Worm (Caenorhabditis elegans) whole organism, young adult: ENCODE data around the gene F49H6.8.

Experiments
- B0019.2 ChIP-seq: fragments of 200-800 bp; sonication (Bioruptor generic); conservative IDR thresholded peaks from 2 replicates; pipeline ENCODE4 v1.3.6; 2022; ENCODE audit warnings: missing genetic modification reagents, missing genetic modification characterization, missing compliant biosample characterization
- B0035.1 ChIP-seq: sonication (generic microtip); optimal IDR thresholded peaks from 2 replicates; lab custom pipeline; 2016; ENCODE audit warnings: missing genetic modification characterization, mild to moderate bottlenecking, missing compliant biosample characterization, missing genotype, missing genetic modification reagents
- B0261.1 ChIP-seq: sonication (generic microtip); optimal IDR thresholded peaks from 2 replicates; lab custom pipeline; 2016; ENCODE audit warnings: mild to moderate bottlenecking, missing genetic modification characterization, moderate library complexity, missing compliant biosample characterization
- D2030.7 ChIP-seq: fragments of 200-800 bp; sonication (Bioruptor generic); IDR thresholded peaks from 2 replicates; pipeline ENCODE4 v1.3.6; 2022; ENCODE audit warnings: missing genetic modification reagents, missing genetic modification characterization, missing compliant biosample characterization
- F22D6.2 ChIP-seq: sonication (generic microtip); optimal IDR thresholded peaks from 2 replicates; lab custom pipeline; 2016; ENCODE audit warnings: mild to moderate bottlenecking, missing genetic modification characterization, missing compliant biosample characterization
- F39B2.1 ChIP-seq: fragments of 200-800 bp; sonication (Bioruptor generic); IDR thresholded peaks from 2 replicates; pipeline ENCODE4 v1.3.6; 2022; ENCODE audit warnings: missing genetic modification reagents, missing genetic modification characterization, missing compliant biosample characterization
- F55B11.4 ChIP-seq: sonication (generic microtip); optimal IDR thresholded peaks from 2 replicates; lab custom pipeline; 2016; ENCODE audit warnings: missing compliant biosample characterization, missing genetic modification characterization, borderline replicate concordance; ENCODE audit not compliant: insufficient read depth
- F57C9.4 ChIP-seq: sonication (generic microtip); optimal IDR thresholded peaks from 2 replicates; lab custom pipeline; 2017; ENCODE audit warnings: mild to moderate bottlenecking, missing genetic modification characterization, missing compliant biosample characterization
- K12H6.12 ChIP-seq: fragments of 200-800 bp; sonication (Bioruptor generic); optimal IDR thresholded peaks from 2 replicates; lab custom pipeline; 2018; ENCODE audit warnings: mild to moderate bottlenecking, missing genetic modification characterization, missing compliant biosample characterization
- T07F8.4 ChIP-seq: sonication (generic microtip); optimal IDR thresholded peaks from 2 replicates; lab custom pipeline; 2016; ENCODE audit warnings: mild to moderate bottlenecking, missing genetic modification characterization, moderate library complexity, missing compliant biosample characterization
- Y53F4B.3 ChIP-seq: fragments of 200-800 bp; sonication (Bioruptor generic); IDR thresholded peaks from 2 replicates; pipeline ENCODE4 v1.3.6; 2022; ENCODE audit warnings: missing genetic modification reagents, missing genetic modification characterization, missing compliant biosample characterization
- Y56A3A.18 ChIP-seq: fragments of 200-800 bp; sonication (Bioruptor generic); IDR thresholded peaks from 2 replicates; pipeline ENCODE4 v1.3.6; 2022; ENCODE audit warnings: missing genetic modification reagents, missing genetic modification characterization, missing compliant biosample characterization
- Y67H2A.10 ChIP-seq: fragments of 200-800 bp; sonication (Bioruptor generic); conservative IDR thresholded peaks from 2 replicates; pipeline ENCODE4 v1.3.6; 2022; ENCODE audit warnings: missing genetic modification reagents, missing genetic modification characterization, missing compliant biosample characterization
- Y95B8A.8 ChIP-seq: fragments of 200-800 bp; sonication (Bioruptor generic); IDR thresholded peaks from 2 replicates; pipeline ENCODE4 v1.3.6; 2022; ENCODE audit warnings: missing genetic modification reagents, missing genetic modification characterization, missing compliant biosample characterization
- athp-1 ChIP-seq: sonication (generic microtip); optimal IDR thresholded peaks from 2 replicates; lab custom pipeline; 2017; ENCODE audit warnings: mild to moderate bottlenecking, missing genetic modification characterization, missing compliant biosample characterization
- attf-5 ChIP-seq: fragments of 200-800 bp; sonication (Bioruptor generic); optimal IDR thresholded peaks from 2 replicates; lab custom pipeline; 2018; ENCODE audit warnings: mild to moderate bottlenecking, missing genetic modification characterization, missing compliant biosample characterization
- chd-7 ChIP-seq: sonication (generic microtip); optimal IDR thresholded peaks from 2 replicates; lab custom pipeline; 2016; ENCODE audit warnings: mild to moderate bottlenecking, missing genetic modification characterization, moderate library complexity, missing compliant biosample characterization
- die-1 ChIP-seq: sonication (generic microtip); optimal IDR thresholded peaks from 2 replicates; lab custom pipeline; 2016; ENCODE audit warnings: missing genotype, mild to moderate bottlenecking, missing genetic modification characterization, missing compliant biosample characterization
- dpff-1 ChIP-seq: sonication (generic microtip); optimal IDR thresholded peaks from 2 replicates; lab custom pipeline; 2017; ENCODE audit warnings: mild to moderate bottlenecking, missing genetic modification characterization, missing compliant biosample characterization
- dpl-1 ChIP-seq: fragments of 150-350 bp; optimal IDR thresholded peaks from 2 replicates; lab custom pipeline; 2014; ENCODE audit warnings: missing biosample characterization, missing genetic modification reagents, missing genetic modification characterization
- ekl-4 ChIP-seq: fragments of 200-800 bp; sonication (Bioruptor generic); IDR thresholded peaks from 2 replicates; pipeline ENCODE4 v1.3.6; 2022; ENCODE audit warnings: missing genetic modification reagents, missing genetic modification characterization, missing compliant biosample characterization
- him-1 ChIP-seq: sonication (generic microtip); optimal IDR thresholded peaks from 2 replicates; lab custom pipeline; 2016; ENCODE audit warnings: missing genotype, missing genetic modification reagents, missing genetic modification characterization, missing compliant biosample characterization
- hlh-12 ChIP-seq: sonication (generic microtip); optimal IDR thresholded peaks from 2 replicates; lab custom pipeline; 2016; ENCODE audit warnings: missing genetic modification characterization, missing compliant biosample characterization
- lag-1 ChIP-seq: fragments of 200-800 bp; sonication (Bioruptor generic); IDR thresholded peaks from 2 replicates; pipeline ENCODE4 v1.3.6; 2022; ENCODE audit warnings: missing genetic modification reagents, missing genetic modification characterization, missing compliant biosample characterization
- let-526 ChIP-seq: fragments of 200-800 bp; sonication (Bioruptor generic); IDR thresholded peaks from 2 replicates; pipeline ENCODE4 v1.3.6; 2022; ENCODE audit warnings: missing genetic modification reagents, missing genetic modification characterization, missing compliant biosample characterization
- lin-54 ChIP-seq: fragments of 200-800 bp; sonication (Bioruptor generic); optimal IDR thresholded peaks from 2 replicates; lab custom pipeline; 2018; ENCODE audit warnings: mild to moderate bottlenecking, missing genetic modification characterization, missing compliant biosample characterization
- lsl-1 ChIP-seq: fragments of 200-800 bp; sonication (Bioruptor generic); optimal IDR thresholded peaks from 2 replicates; lab custom pipeline; 2018; ENCODE audit warnings: mild to moderate bottlenecking, missing genetic modification characterization, moderate library complexity, missing compliant biosample characterization
- madf-8 ChIP-seq: fragments of 200-800 bp; sonication (Bioruptor generic); conservative IDR thresholded peaks from 2 replicates; pipeline ENCODE4 v1.3.6; 2022; ENCODE audit warnings: missing genetic modification reagents, missing genetic modification characterization, missing compliant biosample characterization
- mel-28 ChIP-seq: sonication (generic microtip); optimal IDR thresholded peaks from 2 replicates; lab custom pipeline; 2016; ENCODE audit warnings: borderline replicate concordance, mild to moderate bottlenecking, missing genetic modification characterization, missing compliant biosample characterization
- nhr-80 ChIP-seq: sonication (generic microtip); optimal IDR thresholded peaks from 2 replicates; lab custom pipeline; 2016; ENCODE audit warnings: missing genetic modification characterization, missing compliant biosample characterization
- tbp1 ChIP-seq: fragments of 200-800 bp; sonication (Bioruptor generic); optimal IDR thresholded peaks from 2 replicates; lab custom pipeline; 2018; ENCODE audit warnings: mild to moderate bottlenecking, missing genetic modification characterization, missing compliant biosample characterization
- tbx-9 ChIP-seq: sonication (generic microtip); optimal IDR thresholded peaks from 2 replicates; lab custom pipeline; 2016; ENCODE audit warnings: borderline replicate concordance, missing genetic modification characterization, inconsistent platforms, missing compliant biosample characterization
- tlf-1 ChIP-seq: fragments of 200-800 bp; sonication (Bioruptor generic); optimal IDR thresholded peaks from 2 replicates; lab custom pipeline; 2018; ENCODE audit warnings: mild to moderate bottlenecking, missing genetic modification characterization, missing compliant biosample characterization
- unc-62 ChIP-seq: fragments of 150-350 bp; optimal IDR thresholded peaks from 2 replicates; lab custom pipeline; 2014; ENCODE audit warnings: missing biosample characterization, missing genetic modification reagents, missing genetic modification characterization
- xnd-1 ChIP-seq: sonication (generic microtip); optimal IDR thresholded peaks from 2 replicates; lab custom pipeline; 2016; ENCODE audit warnings: missing genotype, missing genetic modification reagents, missing genetic modification characterization, missing compliant biosample characterization
- zfh-2 ChIP-seq: fragments of 200-800 bp; sonication (Bioruptor generic); conservative IDR thresholded peaks from 2 replicates; pipeline ENCODE4 v1.3.6; 2022; ENCODE audit warnings: missing genetic modification reagents, missing genetic modification characterization, missing compliant biosample characterization
- ztf-22 ChIP-seq: fragments of 200-800 bp; sonication (Bioruptor generic); optimal IDR thresholded peaks from 2 replicates; lab custom pipeline; 2018; ENCODE audit warnings: mild to moderate bottlenecking, missing genetic modification characterization, moderate library complexity, missing compliant biosample characterization
- ztf-28 ChIP-seq: fragments of 200-800 bp; sonication (Bioruptor generic); IDR thresholded peaks from 2 replicates; pipeline ENCODE4 v1.3.6; 2022; ENCODE audit warnings: missing genetic modification reagents, missing genetic modification characterization, missing compliant biosample characterization

The F49H6.8 gene

DNA sequence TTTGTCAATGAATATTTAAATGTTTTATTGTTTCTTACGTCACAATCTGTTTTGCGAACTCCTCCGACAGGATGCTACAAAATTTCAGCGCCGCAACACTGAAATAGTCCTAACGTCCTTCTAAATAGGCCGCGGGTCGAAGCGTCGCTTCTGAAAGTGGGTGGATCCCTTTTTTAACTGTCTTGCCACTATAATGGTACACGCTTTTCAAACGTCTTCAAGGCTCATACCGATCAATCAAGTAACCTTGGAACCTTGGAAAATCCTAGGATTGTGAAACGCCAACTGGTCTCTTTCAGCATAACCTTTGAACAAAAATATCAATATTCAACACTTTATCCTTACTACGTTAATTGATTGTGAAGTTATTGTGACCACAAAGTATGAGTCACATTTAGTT, 44.2 kb upstream of the F49H6.8 start:
- TF ChIP-seq T07F8.4 (no peak), B0035.1 (tag; lab: Kevin White, UChicago) (no peak), unc-62 (GFP tag; lab: Kevin White, UChicago) (no peak), chd-7 (tag; lab: Kevin White, UChicago) (no peak), nhr-80 (tag; lab: Kevin White, UChicago) (no peak), athp-1 (no peak), F57C9.4 (tag; lab: Kevin White, UChicago) (no peak), Y67H2A.10 (GFP tag; lab: Robert Waterston, UW) (no peak)

DNA sequence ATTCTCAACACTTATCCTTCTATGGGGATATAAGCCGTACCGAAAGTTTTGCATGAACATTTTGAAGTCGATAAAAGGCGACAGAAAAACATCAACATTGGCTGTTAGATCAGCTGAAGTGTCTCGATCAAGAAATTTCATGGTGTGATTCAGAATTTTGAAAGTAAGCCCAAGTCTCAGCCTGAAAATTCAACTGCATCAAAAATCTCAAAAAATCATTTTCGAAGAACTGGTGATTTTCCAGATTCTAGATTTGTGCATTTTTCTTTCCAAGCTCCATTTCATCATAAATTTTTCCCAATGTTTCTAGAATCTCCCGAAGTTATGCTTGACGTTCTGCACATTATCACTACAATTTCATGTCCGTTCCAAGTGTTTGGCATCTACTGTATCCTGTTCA, 42.2 kb upstream of the F49H6.8 start, which contains the start of gene srh-255:
Gene srh-255 (plus strand): TSS at position 301 of the 400 bp plus-strand sequence.
- no peak for TF ChIP-seq tlf-1 (GFP tag; lab: Kevin White, UChicago)

DNA sequence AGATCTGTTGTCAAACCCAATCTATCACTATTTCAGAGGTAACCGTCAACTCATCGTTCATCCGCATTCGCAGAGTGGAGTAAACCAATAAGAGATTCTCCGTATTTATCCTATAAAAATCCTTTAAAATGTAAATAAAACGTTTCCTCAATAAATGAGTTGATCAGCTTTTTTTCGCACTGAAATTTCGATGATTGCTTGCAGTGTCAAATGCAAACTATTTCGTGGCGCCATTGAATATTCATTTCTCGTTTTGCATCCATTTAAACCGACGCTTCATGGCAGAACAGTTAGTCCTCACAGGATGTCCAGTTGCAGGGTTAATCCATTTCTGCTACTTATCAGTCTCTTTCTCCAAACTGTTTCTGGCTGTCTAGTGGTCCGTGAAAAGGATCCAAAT, 39.1 kb upstream of the F49H6.8 start, which contains the start of gene F28B1.9:
Gene F28B1.9 (plus strand): TSS at position 301 of the 400 bp plus-strand sequence.
- TF ChIP-seq die-1 (tag; lab: Kevin White, UChicago) = no peak
- TF ChIP-seq F22D6.2 (tag; lab: Kevin White, UChicago) = no peak

DNA sequence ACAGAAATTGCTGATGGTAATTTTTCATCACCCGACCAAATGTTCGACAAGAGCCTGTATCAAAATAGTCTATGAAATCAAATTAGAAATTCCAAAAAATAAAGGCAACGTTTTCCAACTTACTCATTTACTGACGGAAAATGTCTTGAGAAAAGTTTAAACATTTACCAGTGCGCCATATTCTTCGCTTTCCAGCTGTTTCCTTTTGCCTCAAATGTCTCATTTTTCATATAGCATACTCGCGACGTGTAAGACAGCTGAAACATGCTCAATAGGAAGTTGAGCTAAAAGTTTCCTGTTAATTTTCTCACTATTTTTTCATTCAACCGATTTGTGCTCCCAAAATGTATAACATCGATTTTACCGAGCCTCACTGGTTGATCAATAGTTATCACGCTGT, 37.5 kb upstream of the F49H6.8 start, which contains the start of gene sri-66:
Gene sri-66 (plus strand): TSS at position 301 of the 400 bp plus-strand sequence.
- TF ChIP-seq Y56A3A.18 (no peak), ztf-22 (GFP tag; lab: Kevin White, UChicago) (no peak), Y53F4B.3 (GFP tag; lab: Robert Waterston, UW) (no peak), tbp1 (no peak), dpff-1 (tag; lab: Kevin White, UChicago) (no peak), ztf-28 (GFP tag; lab: Robert Waterston, UW) (no peak), Y95B8A.8 (no peak), lin-54 (GFP tag; lab: Kevin White, UChicago) (no peak), F22D6.2 (tag; lab: Kevin White, UChicago) (no peak), tbx-9 (tag; lab: Kevin White, UChicago) (no peak), him-1 (tag; lab: Kevin White, UChicago) (no peak), lag-1 (GFP tag; lab: Robert Waterston, UW) (no peak), attf-5 (GFP tag; lab: Kevin White, UChicago) (no peak), F39B2.1 (GFP tag; lab: Robert Waterston, UW) (no peak), F55B11.4 (tag; lab: Kevin White, UChicago) (no peak)
- TF ChIP-seq, all 124 proteins: peak for 0

DNA sequence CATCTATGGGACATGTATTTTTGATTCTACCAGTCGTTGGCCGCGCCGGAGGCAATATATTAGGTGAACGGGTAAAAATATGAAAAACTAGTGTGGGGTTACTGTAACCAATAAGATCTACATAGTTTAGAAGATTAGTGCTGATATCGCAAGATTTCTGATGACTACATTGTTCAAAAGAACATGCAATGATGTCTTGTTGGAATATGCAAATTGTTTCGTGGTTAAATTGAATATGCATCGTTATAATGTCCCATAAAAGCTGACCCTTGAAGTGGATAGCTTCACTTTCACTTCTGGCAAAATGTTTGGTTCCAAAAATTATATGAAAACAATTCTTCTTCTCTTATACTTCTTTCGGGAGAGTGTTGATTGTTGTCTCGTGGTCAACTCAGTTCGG, 22.0 kb upstream of the F49H6.8 start, which contains the start of gene F28B1.2:
Gene F28B1.2 (plus strand): TSS at position 301 of the 400 bp plus-strand sequence.
- TF ChIP-seq D2030.7 = no peak
- TF ChIP-seq K12H6.12 (tag; lab: Kevin White, UChicago) = no peak
- no peak for TF ChIP-seq mel-28 (tag; lab: Kevin White, UChicago)
- TF ChIP-seq Y53F4B.3 (GFP tag; lab: Robert Waterston, UW) = no peak
- TF ChIP-seq madf-8 (GFP tag; lab: Robert Waterston, UW) = no peak
- TF ChIP-seq T07F8.4 = no peak
- TF ChIP-seq let-526 (GFP tag; lab: Robert Waterston, UW) = no peak
- no peak for TF ChIP-seq hlh-12 (tag; lab: Kevin White, UChicago)
- no peak for TF ChIP-seq B0019.2
- TF ChIP-seq ekl-4 (GFP tag; lab: Robert Waterston, UW) = no peak
- no peak for TF ChIP-seq zfh-2 (GFP tag; lab: Robert Waterston, UW)
- TF ChIP-seq B0261.1 (tag; lab: Kevin White, UChicago) = no peak
- TF ChIP-seq xnd-1 = no peak
- no peak for TF ChIP-seq dpl-1 (GFP tag; lab: Kevin White, UChicago)
- no peak for TF ChIP-seq tbp1
- TF ChIP-seq lsl-1 (GFP tag; lab: Kevin White, UChicago) = no peak
